Worm (Caenorhabditis elegans): ENCODE results near the gene F34D10.3.

Gene F34D10.3

ce11 chrIII:3724880-3725279, 9.2 kb upstream of the F34D10.3 start, which contains the start of gene C14B1.12:
TSS of gene C14B1.12 (minus strand) at chrIII:3724980.
- no peak for TF ChIP-seq hmbx-1 (tag; optimal IDR thresholded peaks at IDR 0.05)
- no peak for TF ChIP-seq tra-4 (tag; optimal IDR thresholded peaks at IDR 0.05)
- no peak for TF ChIP-seq aly-1 (tag; optimal IDR thresholded peaks at IDR 0.05)
- TF ChIP-seq ceh-13 (GFP tag; optimal IDR thresholded peaks at IDR 0.05), result no peak
- TF ChIP-seq hnd-1 (tag; optimal IDR thresholded peaks at IDR 0.05), result no peak
- no peak for TF ChIP-seq scrt-1 (GFP tag; IDR thresholded peaks at IDR 0.05)
- TF ChIP-seq ama-1 (optimal IDR thresholded peaks at IDR 0.05), result no peak
- TF ChIP-seq tbx-11 (GFP tag; IDR thresholded peaks at IDR 0.05), result no peak

- TF ChIP-seq B0310.2 (tag; optimal IDR thresholded peaks at IDR 0.05) (no peak), ceh-13 (GFP tag; optimal IDR thresholded peaks at IDR 0.05) (no peak), aly-1 (tag; optimal IDR thresholded peaks at IDR 0.05) (no peak), hmg-4 (GFP tag; optimal IDR thresholded peaks at IDR 0.05) (no peak), flt-1 (GFP tag; IDR thresholded peaks at IDR 0.05) (no peak), sea-1 (GFP tag; conservative IDR thresholded peaks at IDR 0.05) (no peak), tbx-11 (GFP tag; IDR thresholded peaks at IDR 0.05) (no peak), hmbx-1 (tag; optimal IDR thresholded peaks at IDR 0.05) (no peak), ceh-36 (tag; optimal IDR thresholded peaks at IDR 0.05) (no peak), ets-7 (tag; optimal IDR thresholded peaks at IDR 0.05) (no peak)
Measured at ce11 chrIII:3726443-3726842, 7.6 kb upstream of the F34D10.3 start, which contains the start of gene gldi-5. TSS of gene gldi-5 (minus strand) at chrIII:3726500.

- TF ChIP-seq aly-1 (tag; optimal IDR thresholded peaks at IDR 0.05) (no peak), ama-1 (optimal IDR thresholded peaks at IDR 0.05) (no peak), hnd-1 (tag; optimal IDR thresholded peaks at IDR 0.05) (no peak), hmbx-1 (tag; optimal IDR thresholded peaks at IDR 0.05) (no peak), ceh-36 (tag; optimal IDR thresholded peaks at IDR 0.05) (no peak), sea-1 (GFP tag; conservative IDR thresholded peaks at IDR 0.05) (no peak), tra-4 (tag; optimal IDR thresholded peaks at IDR 0.05) (no peak), flt-1 (GFP tag; IDR thresholded peaks at IDR 0.05) (no peak), hmg-4 (GFP tag; optimal IDR thresholded peaks at IDR 0.05) (no peak), scrt-1 (GFP tag; IDR thresholded peaks at IDR 0.05) (no peak), pes-1 (GFP tag; IDR thresholded peaks at IDR 0.05) (no peak), ceh-13 (GFP tag; optimal IDR thresholded peaks at IDR 0.05) (no peak), ets-7 (tag; optimal IDR thresholded peaks at IDR 0.05) (no peak), tbx-37 (GFP tag; conservative IDR thresholded peaks at IDR 0.05) (no peak), B0310.2 (tag; optimal IDR thresholded peaks at IDR 0.05) (no peak), F13C5.2 (tag; optimal IDR thresholded peaks at IDR 0.05) (no peak), tbx-11 (GFP tag; IDR thresholded peaks at IDR 0.05) (no peak)
Measured at ce11 chrIII:3729520-3729919, 4.5 kb upstream of the F34D10.3 start, which contains the start of gene F34D10.9. TSS of gene F34D10.9 (minus strand) at chrIII:3729620.

ce11 chrIII:3730475-3730874, 3.6 kb upstream of the F34D10.3 start, which contains the start of gene F34D10.8:
TSS of gene F34D10.8 (plus strand) at chrIII:3730775.
- TF ChIP-seq sea-1 (GFP tag; conservative IDR thresholded peaks at IDR 0.05) (no peak), tbx-37 (GFP tag; conservative IDR thresholded peaks at IDR 0.05) (no peak), hnd-1 (tag; optimal IDR thresholded peaks at IDR 0.05) (no peak), scrt-1 (GFP tag; IDR thresholded peaks at IDR 0.05) (no peak), flt-1 (GFP tag; IDR thresholded peaks at IDR 0.05) (no peak), pes-1 (GFP tag; IDR thresholded peaks at IDR 0.05) (no peak), ceh-13 (GFP tag; optimal IDR thresholded peaks at IDR 0.05) (no peak), ama-1 (optimal IDR thresholded peaks at IDR 0.05) (no peak), aly-1 (tag; optimal IDR thresholded peaks at IDR 0.05) (no peak), F13C5.2 (tag; optimal IDR thresholded peaks at IDR 0.05) (no peak), tbx-11 (GFP tag; IDR thresholded peaks at IDR 0.05) (no peak), ceh-36 (tag; optimal IDR thresholded peaks at IDR 0.05) (no peak), ets-7 (tag; optimal IDR thresholded peaks at IDR 0.05) (no peak), tra-4 (tag; optimal IDR thresholded peaks at IDR 0.05) (no peak), hmg-4 (GFP tag; optimal IDR thresholded peaks at IDR 0.05) (no peak), hmbx-1 (tag; optimal IDR thresholded peaks at IDR 0.05) (no peak), B0310.2 (tag; optimal IDR thresholded peaks at IDR 0.05) (no peak)

ce11 chrIII:3734990-3735389, 935 bp downstream of the F34D10.3 start, which contains the start of gene evl-18:
TSS of gene evl-18 (minus strand) at chrIII:3735039.
- TF ChIP-seq scrt-1 (GFP tag; IDR thresholded peaks at IDR 0.05), result no peak
- TF ChIP-seq ceh-13 (GFP tag; optimal IDR thresholded peaks at IDR 0.05), result no peak
- no peak for TF ChIP-seq F13C5.2 (tag; optimal IDR thresholded peaks at IDR 0.05)
- TF ChIP-seq tra-4 (tag; optimal IDR thresholded peaks at IDR 0.05), result no peak
- no peak for TF ChIP-seq tbx-11 (GFP tag; IDR thresholded peaks at IDR 0.05)
- no peak for TF ChIP-seq flt-1 (GFP tag; IDR thresholded peaks at IDR 0.05)
- TF ChIP-seq hmbx-1 (tag; optimal IDR thresholded peaks at IDR 0.05), result no peak
- TF ChIP-seq hmg-4 (GFP tag; optimal IDR thresholded peaks at IDR 0.05), result no peak
- TF ChIP-seq ceh-36 (tag; optimal IDR thresholded peaks at IDR 0.05), result no peak
- TF ChIP-seq pes-1 (GFP tag; IDR thresholded peaks at IDR 0.05), result no peak
- no peak for TF ChIP-seq aly-1 (tag; optimal IDR thresholded peaks at IDR 0.05)
- TF ChIP-seq ets-7 (tag; optimal IDR thresholded peaks at IDR 0.05), result no peak
- TF ChIP-seq hnd-1 (tag; optimal IDR thresholded peaks at IDR 0.05), result no peak

ce11 chrIII:3735509-3736255, 1.6 kb downstream of the F34D10.3 start:
- TF ChIP-seq tbx-11 (GFP tag; IDR thresholded peaks at IDR 0.05) (0 out of 2 replicates have a peak, but pooled peaks have one; percentile 24), flt-1 (GFP tag; IDR thresholded peaks at IDR 0.05) (no peak), ceh-36 (tag; optimal IDR thresholded peaks at IDR 0.05) (no peak), ceh-13 (GFP tag; optimal IDR thresholded peaks at IDR 0.05) (no peak), B0310.2 (tag; optimal IDR thresholded peaks at IDR 0.05) (no peak), F13C5.2 (tag; optimal IDR thresholded peaks at IDR 0.05) (no peak), hnd-1 (tag; optimal IDR thresholded peaks at IDR 0.05) (no peak)

ce11 chrIII:3736302-3736701, 2.2 kb downstream of the F34D10.3 start, which contains the start of gene F34D10.4:
TSS of gene F34D10.4 (plus strand) at chrIII:3736602.
- TF ChIP-seq ets-7 (tag; optimal IDR thresholded peaks at IDR 0.05), result no peak
- no peak for TF ChIP-seq scrt-1 (GFP tag; IDR thresholded peaks at IDR 0.05)
- no peak for TF ChIP-seq tbx-37 (GFP tag; conservative IDR thresholded peaks at IDR 0.05)
- TF ChIP-seq ceh-13 (GFP tag; optimal IDR thresholded peaks at IDR 0.05), result no peak
- TF ChIP-seq F13C5.2 (tag; optimal IDR thresholded peaks at IDR 0.05), result no peak
- TF ChIP-seq ceh-36 (tag; optimal IDR thresholded peaks at IDR 0.05), result no peak
- no peak for TF ChIP-seq hnd-1 (tag; optimal IDR thresholded peaks at IDR 0.05)
- no peak for TF ChIP-seq B0310.2 (tag; optimal IDR thresholded peaks at IDR 0.05)
- TF ChIP-seq pes-1 (GFP tag; IDR thresholded peaks at IDR 0.05), result no peak
- TF ChIP-seq sea-1 (GFP tag; conservative IDR thresholded peaks at IDR 0.05), result no peak
- TF ChIP-seq aly-1 (tag; optimal IDR thresholded peaks at IDR 0.05), result no peak
- TF ChIP-seq flt-1 (GFP tag; IDR thresholded peaks at IDR 0.05), result no peak
